Worm (Caenorhabditis elegans) whole organism, mixed stage, embryonic: Measurements from ENCODE around the gene spig-5.

Experiments
- blmp-1 ChIP-seq: fragments of 150-350 bp; optimal IDR thresholded peaks from 2 replicates; lab custom pipeline; 2014; ENCODE audit warnings: missing biosample characterization, missing genetic modification characterization
- ceh-83 ChIP-seq: fragments of 200-800 bp; sonication (Bioruptor generic); optimal IDR thresholded peaks from 2 replicates; lab custom pipeline; 2018; ENCODE audit warnings: mild to moderate bottlenecking, missing genetic modification characterization, missing compliant biosample characterization
- nhr-28 ChIP-seq: fragments of 150-350 bp; optimal IDR thresholded peaks from 2 replicates; lab custom pipeline; 2014; ENCODE audit warnings: missing biosample characterization, missing genetic modification characterization
- pha-4 ChIP-seq: fragments of 150-350 bp; optimal IDR thresholded peaks from 2 replicates; lab custom pipeline; 2018; ENCODE audit warnings: missing biosample characterization, missing genetic modification reagents, missing genetic modification characterization

DNA sequence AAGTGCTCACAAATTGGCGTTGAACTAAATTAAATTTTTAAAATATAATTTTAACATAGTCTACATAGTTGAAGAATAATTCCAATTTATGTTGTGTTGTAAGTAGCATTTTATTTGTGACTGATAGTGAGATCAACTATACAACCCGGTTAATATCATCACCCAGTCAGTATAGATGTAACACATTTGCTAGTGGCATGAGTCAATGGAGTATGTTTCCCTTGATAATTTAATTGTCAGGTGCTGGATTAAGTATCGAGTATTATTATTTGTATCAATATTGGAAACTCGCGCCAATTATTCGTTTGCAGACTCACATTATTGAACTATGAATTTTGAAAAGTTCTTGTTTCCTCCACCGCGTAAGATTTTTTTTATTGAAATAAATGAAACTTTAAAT, 26.6 kb downstream of the spig-5 start, which contains the start of gene srm-5:
- TF ChIP-seq ceh-83 (GFP tag; lab: Kevin White, UChicago) = no peak
- no peak for TF ChIP-seq pha-4 (tag; lab: Kevin White, UChicago)
- no peak for TF ChIP-seq blmp-1 (tag; lab: Kevin White, UChicago)
- no peak for TF ChIP-seq nhr-28
